Worm (Caenorhabditis elegans): Measurements from ENCODE around the gene mig-18.

ce11 chrIII:13402934-13403333 is at the start of gene mig-18:
- TF ChIP-seq ztf-23 (GFP tag; IDR thresholded peaks at IDR 0.05): no peak
- TF ChIP-seq med-1 (GFP tag; optimal IDR thresholded peaks at IDR 0.05; ENCODE audit: insufficient read depth): no peak
- TF ChIP-seq flt-1 (GFP tag; IDR thresholded peaks at IDR 0.05): no peak
- TF ChIP-seq ztf-29 (GFP tag; IDR thresholded peaks at IDR 0.05): no peak
- TF ChIP-seq klf-2 (GFP tag; conservative IDR thresholded peaks at IDR 0.05): no peak
- no peak for TF ChIP-seq cog-1 (tag; optimal IDR thresholded peaks at IDR 0.05)
- TF ChIP-seq ref-1 (GFP tag; conservative IDR thresholded peaks at IDR 0.05): no peak
- TF ChIP-seq T22C8.4 (GFP tag; IDR thresholded peaks at IDR 0.05): no peak
